Fruit fly (Drosophila melanogaster): Measurements from ENCODE around the gene CG14260.

Gene CG14260

dm6 chr3R:27217465-27218059, 47.7 kb upstream of the CG14260 start (continued):
- TF ChIP-seq Drgx (GFP tag; IDR thresholded peaks at IDR 0.05) (peak; percentile 47; the same call in 1 of the 2 replicates), BEAF-32 (GFP tag; optimal IDR thresholded peaks at IDR 0.05) (no peak), CG8388 (GFP tag; optimal IDR thresholded peaks at IDR 0.05) (peak; percentile 6), ken (GFP tag; IDR thresholded peaks at IDR 0.05) (no peak), CG9215 (GFP tag; IDR thresholded peaks at IDR 0.05) (no peak), Fer2 (tag; optimal IDR thresholded peaks at IDR 0.05) (no peak), sim (GFP tag; IDR thresholded peaks at IDR 0.05) (no peak), CG12769 (tag; optimal IDR thresholded peaks at IDR 0.05) (no peak), CG32532 (GFP tag; IDR thresholded peaks at IDR 0.05) (no peak), Nf-YC (tag; optimal IDR thresholded peaks at IDR 0.05) (no peak), salm (tag; optimal IDR thresholded peaks at IDR 0.05) (no peak), CG4707 (GFP tag; optimal IDR thresholded peaks at IDR 0.05) (no peak), Xrp1 (GFP tag; IDR thresholded peaks at IDR 0.05) (peak; percentile 18; the same call in 1 of the 2 replicates), CG15601 (tag; optimal IDR thresholded peaks at IDR 0.05) (peak; percentile 24), sc (optimal IDR thresholded peaks at IDR 0.05) (no peak), sc (GFP tag; optimal IDR thresholded peaks at IDR 0.05) (no peak), Vsx1 (GFP tag; optimal IDR thresholded peaks at IDR 0.05) (no peak), Hr39 (optimal IDR thresholded peaks at IDR 0.05) (no peak), CG8944 (GFP tag; optimal IDR thresholded peaks at IDR 0.05) (no peak), gsb-n (tag; optimal IDR thresholded peaks at IDR 0.05) (peak; percentile 3), HLHmδ (GFP tag; optimal IDR thresholded peaks at IDR 0.05) (no peak), H2.0 (GFP tag; IDR thresholded peaks at IDR 0.05) (0 out of 2 replicates have a peak, but pooled peaks have one; percentile 6), Jarid2 (GFP tag; optimal IDR thresholded peaks at IDR 0.05) (no peak), CoRest (tag; optimal IDR thresholded peaks at IDR 0.05) (no peak), CG18599 (GFP tag; optimal IDR thresholded peaks at IDR 0.05) (no peak), Mrtf (GFP tag; IDR thresholded peaks at IDR 0.05) (no peak), CG1603 (tag; optimal IDR thresholded peaks at IDR 0.05) (no peak), crc (GFP tag; optimal IDR thresholded peaks at IDR 0.05) (no peak), dmrt11E (tag; optimal IDR thresholded peaks at IDR 0.05) (peak; percentile 28), CG30431 (GFP tag; optimal IDR thresholded peaks at IDR 0.05) (no peak), fru (optimal IDR thresholded peaks at IDR 0.05) (no peak), GATAe (GFP tag; conservative IDR thresholded peaks at IDR 0.05) (no peak), tap (tag; optimal IDR thresholded peaks at IDR 0.05) (no peak)

- TF ChIP-seq fd64A (GFP tag; optimal IDR thresholded peaks at IDR 0.05), result no peak
- no peak for TF ChIP-seq CG4404 (GFP tag; IDR thresholded peaks at IDR 0.05)
- peak; percentile 57 for TF ChIP-seq sens (GFP tag)
- TF ChIP-seq CG8765 (GFP tag; IDR thresholded peaks at IDR 0.05), result no peak
- TF ChIP-seq BEAF-32 (GFP tag; optimal IDR thresholded peaks at IDR 0.05), result peak; percentile 3
- no peak for TF ChIP-seq yki (optimal IDR thresholded peaks at IDR 0.05)
- no peak for TF ChIP-seq CG15601 (tag; optimal IDR thresholded peaks at IDR 0.05)
These were observed 47.0 kb upstream of the CG14260 start for dm6 chr3R:27218288-27218687.

- TF ChIP-seq CG7745 (tag; optimal IDR thresholded peaks at IDR 0.05), result no peak
- no peak for TF ChIP-seq CG12155 (GFP tag; optimal IDR thresholded peaks at IDR 0.05)
- TF ChIP-seq Dll (GFP tag; IDR thresholded peaks at IDR 0.05; ENCODE audit: partially characterized antibody), result no peak
- peak; percentile 50 for TF ChIP-seq CG13894 (tag; optimal IDR thresholded peaks at IDR 0.05)
- no peak for TF ChIP-seq H2.0 (GFP tag; IDR thresholded peaks at IDR 0.05)
- peak; percentile 30 for TF ChIP-seq CG17385 (GFP tag; optimal IDR thresholded peaks at IDR 0.05)
- TF ChIP-seq kay (GFP tag; optimal IDR thresholded peaks at IDR 0.05), result no peak
- TF ChIP-seq Blimp-1 (GFP tag; optimal IDR thresholded peaks at IDR 0.05), result no peak
- TF ChIP-seq kni (GFP tag; optimal IDR thresholded peaks at IDR 0.05), result peak; percentile 46
- TF ChIP-seq cg (GFP tag; optimal IDR thresholded peaks at IDR 0.05), result peak; percentile 39
- TF ChIP-seq Oli (tag; optimal IDR thresholded peaks at IDR 0.05), result no peak
- peak; percentile 52 for TF ChIP-seq CG15269 (tag; optimal IDR thresholded peaks at IDR 0.05)
- TF ChIP-seq CG10147 (GFP tag; optimal IDR thresholded peaks at IDR 0.05), result no peak
- no peak for TF ChIP-seq aop (GFP tag; IDR thresholded peaks at IDR 0.05)
These were observed 46.4 kb upstream of the CG14260 start for dm6 chr3R:27218814-27219213.
